Fruit fly (Drosophila melanogaster): ENCODE results near the gene NetA.

Gene NetA

DNA sequence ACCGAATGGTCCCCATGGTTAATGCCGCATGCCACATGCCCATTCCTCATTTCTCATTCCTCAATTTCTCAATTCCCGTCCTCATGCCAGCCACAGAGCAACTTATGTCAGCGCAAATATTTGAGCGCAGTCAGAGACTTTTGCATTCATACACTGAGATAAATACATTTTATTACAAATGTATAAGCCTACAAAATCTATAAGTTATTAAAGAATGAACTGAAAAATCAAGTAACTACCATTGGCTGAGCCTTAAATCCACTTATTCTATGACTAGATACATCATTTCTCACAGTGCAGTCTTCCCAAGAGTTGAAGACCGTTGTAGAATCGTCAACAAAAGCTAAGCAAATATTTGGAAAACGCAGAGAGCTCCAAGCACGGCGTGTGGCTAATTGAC, 31.5 kb downstream of the NetA start (continued):
- TF ChIP-seq unpg (GFP tag; optimal IDR thresholded peaks at IDR 0.05), result peak; percentile 54
- TF ChIP-seq ATbp (GFP tag; optimal IDR thresholded peaks at IDR 0.05), result peak; percentile 58
- TF ChIP-seq pfk (GFP tag; optimal IDR thresholded peaks at IDR 0.05), result no peak
- no peak for TF ChIP-seq amos (GFP tag; IDR thresholded peaks at IDR 0.05; ENCODE audit: partially characterized antibody)
- no peak for TF ChIP-seq CG15269 (tag; optimal IDR thresholded peaks at IDR 0.05)
- TF ChIP-seq dmrt99B (tag; optimal IDR thresholded peaks at IDR 0.05), result peak; percentile 55
- 0 out of 3 replicates have a peak, but pooled peaks have one; percentile 34 for TF ChIP-seq so (GFP tag; IDR thresholded peaks at IDR 0.05)
- TF ChIP-seq CG4854 (GFP tag; optimal IDR thresholded peaks at IDR 0.05), result no peak
- TF ChIP-seq pan (optimal IDR thresholded peaks at IDR 0.05), result no peak
- peak in 1 of 2 experiments; percentile 34 for TF ChIP-seq pan (GFP tag; optimal IDR thresholded peaks at IDR 0.05 in 1 of 2, IDR thresholded peaks at IDR 0.05 in 1 of 2)
- TF ChIP-seq zen (tag; optimal IDR thresholded peaks at IDR 0.05), result no peak
- peak; percentile 55 for TF ChIP-seq CG17359 (tag; optimal IDR thresholded peaks at IDR 0.05)
- peak; percentile 13 for TF ChIP-seq Hsf (GFP tag; optimal IDR thresholded peaks at IDR 0.05)
- peak; percentile 34; the same call in 1 of the 2 replicates for TF ChIP-seq slbo (GFP tag; IDR thresholded peaks at IDR 0.05)
- peak; percentile 44; the same call in 2 of the 3 replicates for TF ChIP-seq row (GFP tag; IDR thresholded peaks at IDR 0.05)
- TF ChIP-seq CG11398 (GFP tag; optimal IDR thresholded peaks at IDR 0.05), result no peak
- peak; percentile 52 for TF ChIP-seq CG17829 (tag; optimal IDR thresholded peaks at IDR 0.05)
- peak; percentile 46; the same call in 1 of the 2 replicates for TF ChIP-seq sisA (GFP tag; IDR thresholded peaks at IDR 0.05)
- peak; percentile 55 for TF ChIP-seq CG10979 (tag; optimal IDR thresholded peaks at IDR 0.05)
- peak; percentile 18 for TF ChIP-seq CG2202 (tag; optimal IDR thresholded peaks at IDR 0.05)
- TF ChIP-seq CG2116 (GFP tag; optimal IDR thresholded peaks at IDR 0.05), result no peak
- TF ChIP-seq CG13123 (GFP tag; optimal IDR thresholded peaks at IDR 0.05), result no peak
- peak; percentile 7 for TF ChIP-seq CG30431 (GFP tag; optimal IDR thresholded peaks at IDR 0.05)
- no peak for TF ChIP-seq sima (GFP tag; optimal IDR thresholded peaks at IDR 0.05)
- peak; percentile 11 for TF ChIP-seq oc (tag; optimal IDR thresholded peaks at IDR 0.05)
- TF ChIP-seq bsh (GFP tag; optimal IDR thresholded peaks at IDR 0.05), result peak in 1 of 2 experiments; percentile 78
- no peak for TF ChIP-seq prd (optimal IDR thresholded peaks at IDR 0.05)
- 0 out of 3 replicates have a peak, but pooled peaks have one; percentile 51 for TF ChIP-seq prd (GFP tag; IDR thresholded peaks at IDR 0.05)
- TF ChIP-seq run (tag; optimal IDR thresholded peaks at IDR 0.05), result no peak
- no peak for TF ChIP-seq HLH4C (GFP tag; IDR thresholded peaks at IDR 0.05; ENCODE audit: partially characterized antibody)
- peak; percentile 25 for TF ChIP-seq chn (GFP tag; optimal IDR thresholded peaks at IDR 0.05)
- TF ChIP-seq lola (GFP tag; optimal IDR thresholded peaks at IDR 0.05), result peak in 1 of 3 experiments; percentile 52
- TF ChIP-seq Xbp1 (GFP tag; optimal IDR thresholded peaks at IDR 0.05), result peak; percentile 20
- peak; percentile 15 for TF ChIP-seq CG9817 (tag; optimal IDR thresholded peaks at IDR 0.05)
- peak; percentile 96 for TF ChIP-seq Ets65A (GFP tag)
- TF ChIP-seq CG8765 (GFP tag; IDR thresholded peaks at IDR 0.05), result no peak
- TF ChIP-seq Ptx1 (GFP tag; IDR thresholded peaks at IDR 0.05), result peak; percentile 35; the same call in 1 of the 2 replicates
- TF ChIP-seq CG1529 (GFP tag; optimal IDR thresholded peaks at IDR 0.05), result peak; percentile 44
- no peak for TF ChIP-seq sug (tag; optimal IDR thresholded peaks at IDR 0.05)
- peak; percentile 2 for TF ChIP-seq wek (GFP tag; optimal IDR thresholded peaks at IDR 0.05)
- no peak for TF ChIP-seq bbx (GFP tag; IDR thresholded peaks at IDR 0.05; ENCODE audit: partially characterized antibody)
- peak in 1 of 2 experiments; percentile 15 for TF ChIP-seq Pdp1 (GFP tag; optimal IDR thresholded peaks at IDR 0.05)
- no peak for TF ChIP-seq HmgD (GFP tag; optimal IDR thresholded peaks at IDR 0.05)
- peak; percentile 17 for TF ChIP-seq CG7556 (GFP tag; optimal IDR thresholded peaks at IDR 0.05)
- TF ChIP-seq dmrt11E (tag; optimal IDR thresholded peaks at IDR 0.05), result peak; percentile 60
- TF ChIP-seq pzg (GFP tag; optimal IDR thresholded peaks at IDR 0.05), result no peak
- 0 out of 3 replicates have a peak, but pooled peaks have one; percentile 31 for TF ChIP-seq tgo (GFP tag; IDR thresholded peaks at IDR 0.05)
- peak; percentile 2 for TF ChIP-seq CG6654 (GFP tag; optimal IDR thresholded peaks at IDR 0.05)
- no peak for TF ChIP-seq wdn (GFP tag; IDR thresholded peaks at IDR 0.05)
- peak; percentile 16 for TF ChIP-seq CG1602 (GFP tag; optimal IDR thresholded peaks at IDR 0.05)
